Fruit fly (Drosophila melanogaster): ENCODE measurements around the gene CG18788.

The CG18788 gene

DNA sequence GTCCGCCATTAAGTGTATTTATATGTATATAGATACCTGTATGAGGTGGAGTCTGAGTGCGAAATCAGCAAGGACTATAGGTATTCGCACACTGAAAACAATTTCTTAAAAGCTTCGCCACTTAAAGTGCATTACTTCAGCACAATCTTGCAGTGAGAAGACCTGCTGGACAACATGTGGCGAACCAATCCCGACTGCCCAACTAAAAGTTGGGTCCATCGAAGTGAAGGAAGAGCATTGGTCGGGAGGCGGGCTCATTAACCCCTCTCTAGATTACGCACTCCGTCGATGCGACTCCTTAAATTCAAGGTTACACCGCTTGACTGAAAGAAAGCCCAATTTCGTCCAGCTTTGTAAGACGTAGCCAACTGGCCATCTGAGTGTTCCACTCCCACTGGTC is 20.7 kb upstream of the CG18788 start:
- TF ChIP-seq br (GFP tag; optimal IDR thresholded peaks at IDR 0.05) (no peak), rgr (GFP tag; optimal IDR thresholded peaks at IDR 0.05) (peak; percentile 40), psq (GFP tag; optimal IDR thresholded peaks at IDR 0.05) (no peak), ey (GFP tag; optimal IDR thresholded peaks at IDR 0.05) (peak; percentile 48), Jra (GFP tag; optimal IDR thresholded peaks at IDR 0.05) (no peak), h (GFP tag; optimal IDR thresholded peaks at IDR 0.05) (peak; percentile 43), sage (GFP tag; optimal IDR thresholded peaks at IDR 0.05) (peak; percentile 5), HLH106 (tag; optimal IDR thresholded peaks at IDR 0.05) (peak; percentile 28), Hnf4 (GFP tag; optimal IDR thresholded peaks at IDR 0.05) (peak; percentile 26), Hr83 (GFP tag; optimal IDR thresholded peaks at IDR 0.05; ENCODE audit: poor library complexity, severe bottlenecking) (peak; percentile 55), fru (GFP tag; optimal IDR thresholded peaks at IDR 0.05) (peak; percentile 46), CG9705 (GFP tag; optimal IDR thresholded peaks at IDR 0.05) (peak; percentile 32), Hr78 (GFP tag; optimal IDR thresholded peaks at IDR 0.05) (no peak)

DNA sequence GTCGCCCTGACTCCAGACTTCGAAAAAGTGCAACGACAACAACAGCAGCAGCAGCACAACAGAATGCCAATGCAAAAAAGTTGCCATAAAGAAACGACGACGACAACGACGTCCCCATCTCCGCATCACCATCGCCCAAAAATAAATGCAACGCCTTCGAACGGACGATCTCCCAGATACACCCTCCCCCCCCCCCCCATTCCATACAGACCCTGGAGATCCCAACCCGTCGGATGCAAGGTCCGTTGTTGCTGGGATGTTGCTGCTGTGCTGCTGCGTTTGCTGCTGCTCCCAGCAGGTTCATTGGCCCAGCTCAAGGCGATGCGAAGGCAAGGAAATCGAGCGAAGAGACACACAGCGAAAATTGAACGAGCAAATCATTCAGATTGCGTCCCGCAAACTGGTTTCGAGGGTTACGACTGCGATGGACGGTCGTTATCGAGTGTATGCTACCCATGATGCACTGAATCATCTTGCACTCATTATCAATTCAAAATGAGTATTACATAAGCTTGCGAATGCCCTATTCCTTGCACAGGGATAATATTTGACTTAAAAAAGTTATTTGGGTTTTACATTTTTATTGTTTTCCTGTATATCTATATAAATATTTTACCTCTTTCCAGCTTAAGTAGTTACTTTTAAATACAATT is 20.1 kb upstream of the CG18788 start:
- TF ChIP-seq HLH106 (tag; optimal IDR thresholded peaks at IDR 0.05) (peak; percentile 31), foxo (GFP tag; optimal IDR thresholded peaks at IDR 0.05) (peak in 1 of 2 experiments; percentile 9), Hnf4 (GFP tag; optimal IDR thresholded peaks at IDR 0.05) (peak; percentile 78), tai (GFP tag; optimal IDR thresholded peaks at IDR 0.05) (no peak), Sp1 (GFP tag; optimal IDR thresholded peaks at IDR 0.05) (peak; percentile 6), psq (GFP tag; optimal IDR thresholded peaks at IDR 0.05) (peak; percentile 83), fru (GFP tag; optimal IDR thresholded peaks at IDR 0.05) (peak; percentile 11), usp (GFP tag; optimal IDR thresholded peaks at IDR 0.05) (no peak), GATAd (GFP tag; optimal IDR thresholded peaks at IDR 0.05) (no peak), Dfd (GFP tag; optimal IDR thresholded peaks at IDR 0.05) (no peak), dmrt93B (GFP tag; optimal IDR thresholded peaks at IDR 0.05) (no peak), Rel (GFP tag; optimal IDR thresholded peaks at IDR 0.05) (no peak), Rel (tag; optimal IDR thresholded peaks at IDR 0.05) (peak; percentile 90), dl (GFP tag; optimal IDR thresholded peaks at IDR 0.05; ENCODE audit: insufficient read depth in 1 of 2, partially characterized antibody in 2 of 2) (peak; percentile 27 to 31), h (GFP tag; optimal IDR thresholded peaks at IDR 0.05) (peak; percentile 24), OdsH (GFP tag; optimal IDR thresholded peaks at IDR 0.05) (peak; percentile 1), woc (GFP tag; optimal IDR thresholded peaks at IDR 0.05) (peak; percentile 4), CG9705 (GFP tag; optimal IDR thresholded peaks at IDR 0.05) (no peak)

DNA sequence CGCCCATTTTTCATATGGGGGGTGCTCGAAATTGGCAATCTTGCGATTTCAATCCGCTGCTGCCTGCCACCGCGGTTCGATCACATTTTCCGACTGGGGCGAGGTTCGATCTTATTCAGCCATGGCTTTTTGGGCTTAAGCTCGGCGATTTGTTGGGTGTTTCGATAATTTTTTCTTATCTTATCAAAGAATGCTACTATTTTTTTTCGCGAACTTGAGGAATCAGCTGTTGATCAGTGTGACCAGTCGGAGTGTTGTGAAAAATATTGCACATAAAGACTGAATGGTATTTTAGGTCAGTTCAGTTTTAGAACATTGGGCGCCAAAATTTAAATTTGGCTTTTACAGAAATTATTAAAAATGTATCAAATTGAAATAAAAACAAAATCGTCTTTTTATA is 13.3 kb upstream of the CG18788 start, which contains the start of gene Wdr81:
Gene Wdr81 (minus strand): TSS at position 226 of the 400 bp plus-strand sequence.
- TF ChIP-seq CrebA (GFP tag; optimal IDR thresholded peaks at IDR 0.05; ENCODE audit: borderline replicate concordance) (no peak), usp (GFP tag; optimal IDR thresholded peaks at IDR 0.05) (no peak), Hr83 (GFP tag; optimal IDR thresholded peaks at IDR 0.05; ENCODE audit: poor library complexity, severe bottlenecking) (no peak), dl (GFP tag; optimal IDR thresholded peaks at IDR 0.05; ENCODE audit: insufficient read depth in 1 of 2, partially characterized antibody in 2 of 2) (no peak), Rel (GFP tag; optimal IDR thresholded peaks at IDR 0.05) (no peak), Rel (tag; optimal IDR thresholded peaks at IDR 0.05) (peak; percentile 26)

DNA sequence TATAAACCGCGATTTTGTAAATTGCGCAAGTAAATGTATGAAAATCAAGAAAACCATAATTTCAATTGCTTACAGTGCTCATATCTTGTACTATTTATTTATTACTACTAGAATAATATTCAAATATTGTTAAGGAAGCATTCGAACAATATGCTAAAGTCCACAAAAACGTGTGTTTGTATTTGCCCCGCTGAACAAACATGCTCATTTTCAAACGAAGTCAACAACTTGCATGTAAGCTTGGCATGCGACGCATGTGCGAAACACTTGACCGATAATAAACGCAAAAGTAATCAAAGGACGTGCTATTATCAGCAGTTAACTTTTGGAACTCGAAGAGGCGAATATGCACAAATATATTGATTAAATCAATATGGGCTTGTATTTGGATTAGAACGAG is 12.8 kb upstream of the CG18788 start:
- peak; percentile 15 for TF ChIP-seq fru (GFP tag; optimal IDR thresholded peaks at IDR 0.05)
- TF ChIP-seq rgr (GFP tag; optimal IDR thresholded peaks at IDR 0.05), result peak; percentile 58
- TF ChIP-seq Sp1 (GFP tag; optimal IDR thresholded peaks at IDR 0.05), result peak; percentile 41
- TF ChIP-seq tai (GFP tag; optimal IDR thresholded peaks at IDR 0.05), result no peak
- peak in 1 of 2 experiments; percentile 19 for TF ChIP-seq foxo (GFP tag; optimal IDR thresholded peaks at IDR 0.05)
- TF ChIP-seq Jra (GFP tag; optimal IDR thresholded peaks at IDR 0.05), result peak; percentile 19
- no peak for TF ChIP-seq GATAd (GFP tag; optimal IDR thresholded peaks at IDR 0.05)
- TF ChIP-seq h (GFP tag; optimal IDR thresholded peaks at IDR 0.05), result peak; percentile 33
- TF ChIP-seq dsf (GFP tag; optimal IDR thresholded peaks at IDR 0.05; ENCODE audit: borderline replicate concordance), result peak; percentile 11
- TF ChIP-seq OdsH (GFP tag; optimal IDR thresholded peaks at IDR 0.05), result peak; percentile 49
- no peak for TF ChIP-seq Myc (optimal IDR thresholded peaks at IDR 0.05)
- peak; percentile 73 for TF ChIP-seq Hr83 (GFP tag; optimal IDR thresholded peaks at IDR 0.05; ENCODE audit: poor library complexity, severe bottlenecking)
- peak; percentile 17 for TF ChIP-seq ey (GFP tag; optimal IDR thresholded peaks at IDR 0.05)

DNA sequence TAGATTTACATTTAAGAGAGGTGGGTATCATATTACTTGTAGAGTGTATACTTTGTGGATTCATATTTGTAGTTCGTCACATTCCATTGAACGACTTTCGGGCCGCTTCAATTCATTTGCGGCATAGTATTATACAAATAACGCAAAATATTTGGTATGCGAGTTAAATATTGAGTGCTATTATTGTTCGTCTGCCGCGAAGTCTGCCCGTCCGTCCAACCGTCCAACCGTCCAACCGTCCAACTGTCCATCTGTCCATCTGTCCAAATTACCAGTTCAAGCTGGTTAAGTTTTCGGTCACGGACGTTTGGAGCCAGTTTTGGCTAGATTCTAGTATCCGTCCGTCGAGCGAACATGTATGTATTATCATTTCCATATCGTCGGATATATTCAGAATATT is 9.9 kb upstream of the CG18788 start:
- TF ChIP-seq usp (GFP tag; optimal IDR thresholded peaks at IDR 0.05), result no peak

Data from whole organism, wandering third instar larva.